Fruit fly (Drosophila melanogaster) Kc167 (cell line): ENCODE measurements around the gene trus.

Experiments
- Myc ChIP-seq: fragments of >200 bp; optimal IDR thresholded peaks from 2 replicates; lab custom pipeline; 2017; ENCODE audit warnings: missing external identifiers
- Sin3A ChIP-seq: fragments of >200 bp; optimal IDR thresholded peaks from 2 replicates; lab custom pipeline; 2018; ENCODE audit warnings: missing external identifiers
- h ChIP-seq: fragments of >200 bp; optimal IDR thresholded peaks from 3 replicates; lab custom pipeline; 2018; ENCODE audit warnings: missing external identifiers
- insv ChIP-seq: fragments of >200 bp; optimal IDR thresholded peaks from 3 replicates; lab custom pipeline; 2018; ENCODE audit warnings: missing external identifiers
- psq ChIP-seq: fragments of >200 bp; optimal IDR thresholded peaks from 2 replicates; lab custom pipeline; 2017; ENCODE audit warnings: missing external identifiers
- ttk ChIP-seq: sonication (Bioruptor generic); optimal IDR thresholded peaks from 2 replicates; lab custom pipeline; 2017; ENCODE audit warnings: missing external identifiers

The trus gene

dm6 chr3R:12456370-12456940 lies at the start of gene trus:
Gene trus, plus strand, starts transcription at chr3R:12456573.
- TF ChIP-seq psq (lab: Kevin White, UChicago) (no peak), insv (lab: Kevin White, UChicago) (no peak), h (lab: Kevin White, UChicago) (no peak), Myc (lab: Kevin White, UChicago) (no peak), ttk (lab: Kevin White, UChicago) (no peak), Sin3A (no peak)

DNA sequence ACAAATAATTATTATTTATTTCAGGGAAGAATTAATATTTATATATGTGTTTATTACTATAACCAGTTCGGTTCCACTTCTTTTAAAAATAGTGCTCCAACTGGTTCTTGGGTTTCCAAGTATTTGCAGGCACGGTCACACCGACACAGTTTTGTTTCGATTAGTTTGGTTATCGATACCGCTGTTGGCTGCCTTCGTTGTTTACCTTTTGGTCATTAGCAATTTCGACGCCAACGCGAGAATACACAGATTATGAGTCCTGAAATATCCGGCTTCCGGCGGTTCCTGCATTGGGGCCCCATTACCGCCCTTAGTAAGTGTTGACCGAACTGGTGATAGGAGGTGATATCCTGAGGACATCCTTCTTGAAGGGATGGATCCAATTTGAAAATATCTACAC lies 48.2 kb upstream of the trus start, which contains the start of gene CG5196:
Gene CG5196 (plus strand): TSS at position 157 of the 400 bp plus-strand sequence.
- TF ChIP-seq Myc (lab: Kevin White, UChicago) (no peak), Sin3A (no peak), psq (lab: Kevin White, UChicago) (no peak)

DNA sequence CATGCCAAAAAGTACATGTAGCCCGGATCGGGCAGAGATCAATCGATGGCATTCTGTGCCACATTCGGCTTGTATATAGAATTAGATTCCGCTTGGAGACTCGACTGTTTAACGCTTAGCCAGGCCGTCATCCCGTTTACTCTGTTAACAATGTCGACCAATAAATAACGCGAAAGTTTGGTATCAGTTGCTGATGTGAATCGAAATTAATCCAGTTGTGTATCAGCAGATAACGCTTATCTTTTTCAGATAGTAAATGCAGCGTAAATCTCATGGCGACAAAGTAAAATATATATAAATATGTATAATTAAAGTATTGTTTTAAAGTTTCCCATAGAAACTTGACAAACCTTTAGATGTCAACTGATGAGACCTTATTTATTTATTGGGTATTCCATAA lies 44.9 kb upstream of the trus start:
- TF ChIP-seq psq (lab: Kevin White, UChicago) (no peak), Myc (lab: Kevin White, UChicago) (no peak), ttk (lab: Kevin White, UChicago) (no peak), h (lab: Kevin White, UChicago) (no peak), insv (lab: Kevin White, UChicago) (no peak), Sin3A (no peak)

DNA sequence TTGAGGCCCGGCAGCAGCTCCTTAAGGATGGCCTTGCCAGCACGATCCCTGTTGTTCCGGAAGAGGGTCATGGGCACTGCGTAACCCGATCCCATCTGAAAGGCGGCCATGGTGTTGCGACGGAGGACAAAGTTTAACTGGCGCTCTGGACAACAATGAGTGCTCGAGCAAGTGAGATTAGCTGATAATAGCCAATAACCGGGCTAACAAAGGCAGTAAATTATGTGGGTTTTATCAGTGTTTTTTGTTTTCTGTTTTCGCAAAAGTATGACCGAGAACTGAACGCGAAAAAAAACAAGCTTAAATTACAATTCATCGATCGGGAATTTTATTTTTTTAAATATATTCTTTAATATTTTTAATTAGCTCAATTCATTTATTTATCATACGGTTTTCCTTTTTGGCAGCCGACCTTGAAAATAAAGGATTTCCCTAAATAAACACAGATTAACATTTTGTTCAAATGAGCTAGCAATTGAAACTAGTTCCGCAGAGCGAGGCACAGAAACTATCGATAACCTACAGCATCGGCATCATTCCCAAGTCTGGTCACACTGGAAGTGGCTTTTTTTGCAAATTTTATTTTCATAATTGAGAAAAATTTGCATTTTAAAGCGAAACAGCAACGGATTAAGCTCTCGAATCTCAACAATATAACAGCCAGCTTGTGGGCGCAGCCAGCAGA lies 43.0 kb upstream of the trus start, which contains the start of the genes Dip-C and pps:
Gene Dip-C (minus strand): TSS at position 486 of the 685 bp plus-strand sequence.
Gene pps (plus strand): TSS at position 555 of the 685 bp plus-strand sequence.
- TF ChIP-seq ttk (lab: Kevin White, UChicago) (no peak), h (lab: Kevin White, UChicago) (no peak), insv (lab: Kevin White, UChicago) (no peak), Sin3A (no peak)

dm6 chr3R:12422379-12422975 lies 33.9 kb upstream of the trus start, which contains the start of the genes Scgbeta and CG17202:
Gene Scgbeta, minus strand, starts transcription at chr3R:12422429.
Gene CG17202, plus strand, starts transcription at chr3R:12422768.
- no peak for TF ChIP-seq insv (lab: Kevin White, UChicago)
- TF ChIP-seq h (lab: Kevin White, UChicago), result no peak
- TF ChIP-seq ttk (lab: Kevin White, UChicago), result no peak
- no peak for TF ChIP-seq Myc (lab: Kevin White, UChicago)
- TF ChIP-seq psq (lab: Kevin White, UChicago), result no peak

DNA sequence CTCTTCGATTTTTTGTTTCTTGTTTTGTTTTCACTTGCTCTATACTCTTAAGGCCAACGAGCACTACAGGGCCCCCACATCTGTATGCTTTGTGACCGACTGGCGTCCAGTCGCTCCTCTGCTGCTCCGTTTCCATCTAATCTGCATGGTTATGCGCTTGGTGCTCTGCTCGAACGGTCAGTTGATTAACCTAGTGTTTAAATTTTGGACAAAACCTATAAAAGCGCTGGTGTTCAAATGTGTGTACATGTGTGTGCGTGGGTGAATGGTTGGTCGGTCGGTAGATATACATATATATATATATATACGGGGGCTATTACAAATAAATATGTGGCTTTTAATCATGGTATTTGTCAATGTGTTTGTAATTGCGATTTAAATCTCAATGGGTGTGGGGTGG lies 32.4 kb upstream of the trus start:
- no peak for TF ChIP-seq h (lab: Kevin White, UChicago)
- no peak for TF ChIP-seq ttk (lab: Kevin White, UChicago)
- TF ChIP-seq insv (lab: Kevin White, UChicago), result no peak
- no peak for TF ChIP-seq Sin3A
- no peak for TF ChIP-seq Myc (lab: Kevin White, UChicago)
- no peak for TF ChIP-seq psq (lab: Kevin White, UChicago)

dm6 chr3R:12425510-12426309 lies 30.7 kb upstream of the trus start, which contains the start of gene Pp1-87B:
Gene Pp1-87B, minus strand, starts transcription at chr3R:12425917.
- TF ChIP-seq psq (lab: Kevin White, UChicago), result peak; percentile 100
- TF ChIP-seq Myc (lab: Kevin White, UChicago), result no peak
- TF ChIP-seq h (lab: Kevin White, UChicago), result no peak
- TF ChIP-seq Sin3A, result peak; percentile 32

- TF ChIP-seq ttk (lab: Kevin White, UChicago) (no peak), insv (lab: Kevin White, UChicago) (no peak), Myc (lab: Kevin White, UChicago) (no peak), h (lab: Kevin White, UChicago) (no peak), psq (lab: Kevin White, UChicago) (no peak), Sin3A (no peak)
Measured at dm6 chr3R:12426310-12426653, 30.1 kb upstream of the trus start, which contains the start of gene NANS. Gene NANS, plus strand, starts transcription at chr3R:12426578.

- TF ChIP-seq Myc (lab: Kevin White, UChicago) (no peak), psq (lab: Kevin White, UChicago) (no peak), ttk (lab: Kevin White, UChicago) (no peak), h (lab: Kevin White, UChicago) (no peak), Sin3A (no peak), insv (lab: Kevin White, UChicago) (no peak)
Measured at dm6 chr3R:12429120-12429610, 27.2 kb upstream of the trus start, which contains the start of the genes CG5641 and CG5245. Gene CG5641, minus strand, starts transcription at chr3R:12429282. Gene CG5245, plus strand, starts transcription at chr3R:12429560.

DNA sequence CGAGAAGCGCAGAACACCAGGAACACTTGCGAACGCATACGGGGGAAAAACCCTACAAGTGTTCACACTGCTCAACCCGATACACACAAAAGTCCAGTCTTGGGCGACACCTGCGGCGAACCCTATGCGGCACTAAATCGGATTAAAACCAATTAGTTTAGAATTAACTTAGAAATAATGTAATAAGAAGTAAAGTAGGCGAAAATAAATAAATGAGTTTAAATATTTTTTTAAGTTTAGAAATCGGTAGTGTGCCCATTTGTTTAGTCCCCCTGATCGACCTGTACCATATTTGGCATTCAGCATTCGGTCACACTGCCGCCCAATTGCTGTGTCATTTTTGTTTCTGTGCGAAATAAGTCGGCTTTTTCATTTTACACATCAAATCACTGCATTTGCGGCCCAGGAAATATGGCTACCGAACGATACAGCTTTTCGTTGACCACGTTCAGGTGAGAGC lies 25.3 kb upstream of the trus start, which contains the start of gene Prosalpha2:
Gene Prosalpha2 (plus strand): TSS at position 292 of the 460 bp plus-strand sequence.
- TF ChIP-seq ttk (lab: Kevin White, UChicago) (no peak), insv (lab: Kevin White, UChicago) (no peak), Sin3A (no peak), h (lab: Kevin White, UChicago) (no peak), psq (lab: Kevin White, UChicago) (no peak), Myc (lab: Kevin White, UChicago) (no peak)

- no peak for TF ChIP-seq psq (lab: Kevin White, UChicago)
- no peak for TF ChIP-seq ttk (lab: Kevin White, UChicago)
- no peak for TF ChIP-seq Sin3A
- TF ChIP-seq h (lab: Kevin White, UChicago), result no peak
- no peak for TF ChIP-seq insv (lab: Kevin White, UChicago)
- no peak for TF ChIP-seq Myc (lab: Kevin White, UChicago)
Measured at dm6 chr3R:12433764-12434163, 22.6 kb upstream of the trus start, which contains the start of the genes Aos1 and Srlp. Gene Aos1, minus strand, starts transcription at chr3R:12433822. Gene Srlp, plus strand, starts transcription at chr3R:12434098.
